Worm (Caenorhabditis elegans) whole organism, young adult: ENCODE measurements around the gene egl-44.

Experiments used
- B0035.1 ChIP-seq: sonication (generic microtip); optimal IDR thresholded peaks from 2 replicates; lab custom pipeline; 2016; ENCODE audit warnings: missing genetic modification characterization, mild to moderate bottlenecking, missing compliant biosample characterization, missing genotype, missing genetic modification reagents
- B0336.3 ChIP-seq: fragments of 200-800 bp; sonication (Bioruptor generic); IDR thresholded peaks from 2 replicates; pipeline ENCODE4 v1.3.6; 2022; ENCODE audit warnings: missing genetic modification characterization, missing compliant biosample characterization
- F23B12.7 ChIP-seq: sonication (generic microtip); optimal IDR thresholded peaks from 2 replicates; lab custom pipeline; 2017; ENCODE audit warnings: missing genetic modification characterization, mild to moderate bottlenecking, missing compliant biosample characterization, antibody characterized with exemption, moderate library complexity; ENCODE audit not compliant: insufficient read depth
- F33H1.4 ChIP-seq: fragments of 200-800 bp; sonication (Bioruptor generic); IDR thresholded peaks from 2 replicates; pipeline ENCODE4 v1.3.6; 2022; ENCODE audit warnings: missing genetic modification reagents, missing genetic modification characterization, missing compliant biosample characterization
- F39B2.1 ChIP-seq: fragments of 200-800 bp; sonication (Bioruptor generic); IDR thresholded peaks from 2 replicates; pipeline ENCODE4 v1.3.6; 2022; ENCODE audit warnings: missing genetic modification reagents, missing genetic modification characterization, missing compliant biosample characterization
- F52B5.7 ChIP-seq: sonication (generic microtip); optimal IDR thresholded peaks from 2 replicates; lab custom pipeline; 2016; ENCODE audit warnings: mild to moderate bottlenecking, missing genetic modification characterization, missing compliant biosample characterization
- K11D2.4 ChIP-seq: fragments of 200-800 bp; sonication (Bioruptor generic); IDR thresholded peaks from 2 replicates; pipeline ENCODE4 v1.3.6; 2022; ENCODE audit warnings: missing genetic modification reagents, missing genetic modification characterization, missing compliant biosample characterization
- Y53F4B.3 ChIP-seq: fragments of 200-800 bp; sonication (Bioruptor generic); IDR thresholded peaks from 2 replicates; pipeline ENCODE4 v1.3.6; 2022; ENCODE audit warnings: missing genetic modification reagents, missing genetic modification characterization, missing compliant biosample characterization
- Y53G8AR.9 ChIP-seq: fragments of 200-800 bp; sonication (Bioruptor generic); conservative IDR thresholded peaks from 2 replicates; pipeline ENCODE4 v1.3.6; 2022; ENCODE audit warnings: missing genetic modification reagents, missing genetic modification characterization, missing compliant biosample characterization
- ZK185.1 ChIP-seq: sonication (generic microtip); optimal IDR thresholded peaks from 2 replicates; lab custom pipeline; 2016; ENCODE audit warnings: mild to moderate bottlenecking, missing genetic modification characterization, missing compliant biosample characterization; ENCODE audit not compliant: poor library complexity, severe bottlenecking
- aptf-3 ChIP-seq: fragments of 200-800 bp; sonication (Bioruptor generic); IDR thresholded peaks from 2 replicates; pipeline ENCODE4 v1.3.6; 2022; ENCODE audit warnings: missing genetic modification characterization, missing compliant biosample characterization
- atf-7 ChIP-seq: sonication (generic microtip); optimal IDR thresholded peaks from 2 replicates; lab custom pipeline; 2017; ENCODE audit warnings: mild to moderate bottlenecking, missing genetic modification characterization, missing compliant biosample characterization
- cebp-1 ChIP-seq, 2 experiments: fragments of 200-800 bp in 1 of 2; sonication (Bioruptor generic) in 1 of 2; sonication (generic microtip) in 1 of 2; IDR thresholded peaks in 1 of 2; optimal IDR thresholded peaks in 1 of 2; 2 replicates each; pipeline versions ENCODE4 v1.3.6 to Lab custom; 2017 to 2022; ENCODE audit warnings: missing compliant biosample characterization in 2 of 2, missing genetic modification characterization in 2 of 2, mild to moderate bottlenecking in 1 of 2, missing genetic modification reagents in 1 of 2, moderate library complexity in 1 of 2
- ceh-100 ChIP-seq: fragments of 200-800 bp; sonication (Bioruptor generic); IDR thresholded peaks from 2 replicates; pipeline ENCODE4 v1.3.6; 2022; ENCODE audit warnings: missing genetic modification reagents, missing genetic modification characterization, missing compliant biosample characterization
- ceh-91 ChIP-seq: fragments of 200-800 bp; sonication (Bioruptor generic); IDR thresholded peaks from 2 replicates; pipeline ENCODE4 v1.3.6; 2022; ENCODE audit warnings: missing genetic modification reagents, missing genetic modification characterization, missing compliant biosample characterization
- chd-7 ChIP-seq: sonication (generic microtip); optimal IDR thresholded peaks from 2 replicates; lab custom pipeline; 2016; ENCODE audit warnings: mild to moderate bottlenecking, missing genetic modification characterization, moderate library complexity, missing compliant biosample characterization
- dox-1 ChIP-seq: fragments of 200-800 bp; sonication (Bioruptor generic); IDR thresholded peaks from 2 replicates; pipeline ENCODE4 v1.3.6; 2022; ENCODE audit warnings: missing genetic modification reagents, missing genetic modification characterization, missing compliant biosample characterization
- dpff-1 ChIP-seq: sonication (generic microtip); optimal IDR thresholded peaks from 2 replicates; lab custom pipeline; 2017; ENCODE audit warnings: mild to moderate bottlenecking, missing genetic modification characterization, missing compliant biosample characterization
- egl-44 ChIP-seq: fragments of 200-800 bp; sonication (Bioruptor generic); IDR thresholded peaks from 2 replicates; pipeline ENCODE4 v1.3.6; 2022; ENCODE audit warnings: missing genetic modification reagents, missing genetic modification characterization, missing compliant biosample characterization
- ets-4 ChIP-seq: fragments of 200-800 bp; sonication (Bioruptor generic); optimal IDR thresholded peaks from 2 replicates; lab custom pipeline; 2018; ENCODE audit warnings: mild to moderate bottlenecking, missing genetic modification characterization, missing compliant biosample characterization
- hmg-1.2 ChIP-seq: fragments of 200-800 bp; sonication (Bioruptor generic); IDR thresholded peaks from 2 replicates; pipeline ENCODE4 v1.3.6; 2022; ENCODE audit warnings: missing genetic modification reagents, missing genetic modification characterization, missing compliant biosample characterization
- lin-40 ChIP-seq: sonication (generic microtip); optimal IDR thresholded peaks from 2 replicates; lab custom pipeline; 2016; ENCODE audit warnings: missing genetic modification characterization, mild to moderate bottlenecking, missing compliant biosample characterization, missing genotype, missing genetic modification reagents
- lin-54 ChIP-seq: fragments of 200-800 bp; sonication (Bioruptor generic); optimal IDR thresholded peaks from 2 replicates; lab custom pipeline; 2018; ENCODE audit warnings: mild to moderate bottlenecking, missing genetic modification characterization, missing compliant biosample characterization
- madf-10 ChIP-seq: sonication (generic microtip); optimal IDR thresholded peaks from 2 replicates; lab custom pipeline; 2016; ENCODE audit warnings: mild to moderate bottlenecking, missing genetic modification characterization, missing compliant biosample characterization
- mel-28 ChIP-seq: sonication (generic microtip); optimal IDR thresholded peaks from 2 replicates; lab custom pipeline; 2016; ENCODE audit warnings: borderline replicate concordance, mild to moderate bottlenecking, missing genetic modification characterization, missing compliant biosample characterization
- mes-4 ChIP-seq: sonication (generic microtip); optimal IDR thresholded peaks from 2 replicates; lab custom pipeline; 2016; ENCODE audit warnings: missing genotype, missing genetic modification characterization, missing compliant biosample characterization
- mxl-1 ChIP-seq: sonication (generic microtip); optimal IDR thresholded peaks from 2 replicates; lab custom pipeline; 2016; ENCODE audit warnings: missing genetic modification characterization, missing compliant biosample characterization
- nfya-2 ChIP-seq: fragments of 200-800 bp; sonication (Bioruptor generic); IDR thresholded peaks from 2 replicates; pipeline ENCODE4 v1.3.6; 2022; ENCODE audit warnings: missing genetic modification reagents, missing genetic modification characterization, missing compliant biosample characterization
- sdz-38 ChIP-seq: sonication (generic microtip); optimal IDR thresholded peaks from 2 replicates; lab custom pipeline; 2016; ENCODE audit warnings: missing genotype, missing genetic modification characterization, missing compliant biosample characterization
- sea-2 ChIP-seq: fragments of 200-800 bp; sonication (Bioruptor generic); IDR thresholded peaks from 2 replicates; pipeline ENCODE4 v1.3.6; 2022; ENCODE audit warnings: missing genetic modification characterization, missing compliant biosample characterization
- tbp1 ChIP-seq: fragments of 200-800 bp; sonication (Bioruptor generic); optimal IDR thresholded peaks from 2 replicates; lab custom pipeline; 2018; ENCODE audit warnings: mild to moderate bottlenecking, missing genetic modification characterization, missing compliant biosample characterization
- tlf-1 ChIP-seq: fragments of 200-800 bp; sonication (Bioruptor generic); optimal IDR thresholded peaks from 2 replicates; lab custom pipeline; 2018; ENCODE audit warnings: mild to moderate bottlenecking, missing genetic modification characterization, missing compliant biosample characterization
- zfh-2 ChIP-seq: fragments of 200-800 bp; sonication (Bioruptor generic); conservative IDR thresholded peaks from 2 replicates; pipeline ENCODE4 v1.3.6; 2022; ENCODE audit warnings: missing genetic modification reagents, missing genetic modification characterization, missing compliant biosample characterization
- ztf-18 ChIP-seq: sonication (generic microtip); optimal IDR thresholded peaks from 2 replicates; lab custom pipeline; 2016; ENCODE audit warnings: missing genotype, mild to moderate bottlenecking, missing genetic modification characterization, missing compliant biosample characterization
- ztf-26 ChIP-seq: sonication (generic microtip); optimal IDR thresholded peaks from 2 replicates; lab custom pipeline; 2017; ENCODE audit warnings: missing genetic modification characterization, missing compliant biosample characterization
- ztf-3 ChIP-seq: fragments of 200-800 bp; sonication (Bioruptor generic); optimal IDR thresholded peaks from 2 replicates; lab custom pipeline; 2018; ENCODE audit warnings: mild to moderate bottlenecking, missing genetic modification characterization, missing compliant biosample characterization

egl-44 gene

DNA sequence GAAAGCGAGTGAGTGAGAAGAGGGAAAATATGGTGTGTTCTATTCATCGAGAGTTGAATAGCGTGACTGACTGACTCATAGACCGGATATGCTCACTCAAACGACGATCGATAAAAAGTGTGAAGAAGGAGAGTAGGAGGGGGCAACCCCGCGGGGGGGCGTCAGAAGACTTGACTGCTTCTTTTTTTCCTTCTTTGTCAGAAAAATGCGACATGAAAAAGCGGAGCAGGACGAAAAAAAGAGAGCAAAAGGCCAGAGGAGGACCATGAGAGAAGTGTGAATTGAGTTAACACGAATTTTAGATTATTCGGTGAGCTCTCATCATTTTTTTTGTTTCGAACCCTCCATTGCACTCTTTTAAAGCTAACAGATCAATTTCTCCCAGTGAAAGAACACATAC lies 33.7 kb downstream of the egl-44 start:
- TF ChIP-seq atf-7 (tag; lab: Kevin White, UChicago) (no peak), chd-7 (tag; lab: Kevin White, UChicago) (peak; percentile 2), zfh-2 (GFP tag; lab: Robert Waterston, UW) (peak; percentile 53; the same call in 1 of the 2 replicates)

DNA sequence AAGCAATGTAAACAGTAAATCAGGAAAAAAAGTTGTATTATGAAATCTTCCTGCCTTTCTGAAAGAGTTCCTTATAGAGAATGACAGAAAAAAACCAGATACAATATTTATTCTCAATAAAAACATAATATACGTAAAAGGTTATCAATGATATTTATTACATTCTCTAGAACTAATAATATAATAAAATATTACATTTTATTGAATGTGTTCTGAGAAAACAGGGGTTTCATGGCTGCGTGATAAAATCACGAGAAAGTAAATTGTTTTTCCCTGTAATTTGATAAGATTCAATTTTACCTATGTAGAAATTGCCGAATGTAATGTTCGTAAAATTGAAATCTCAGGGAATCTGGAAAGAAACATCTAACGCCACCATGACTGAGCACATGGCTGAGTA lies 36.4 kb downstream of the egl-44 start:
- TF ChIP-seq ceh-100 (no peak), Y53F4B.3 (GFP tag; lab: Robert Waterston, UW) (no peak), dox-1 (GFP tag; lab: Robert Waterston, UW) (no peak), ets-4 (GFP tag; lab: Kevin White, UChicago) (no peak), lin-54 (GFP tag; lab: Kevin White, UChicago) (no peak), ZK185.1 (tag; lab: Kevin White, UChicago) (no peak)

DNA sequence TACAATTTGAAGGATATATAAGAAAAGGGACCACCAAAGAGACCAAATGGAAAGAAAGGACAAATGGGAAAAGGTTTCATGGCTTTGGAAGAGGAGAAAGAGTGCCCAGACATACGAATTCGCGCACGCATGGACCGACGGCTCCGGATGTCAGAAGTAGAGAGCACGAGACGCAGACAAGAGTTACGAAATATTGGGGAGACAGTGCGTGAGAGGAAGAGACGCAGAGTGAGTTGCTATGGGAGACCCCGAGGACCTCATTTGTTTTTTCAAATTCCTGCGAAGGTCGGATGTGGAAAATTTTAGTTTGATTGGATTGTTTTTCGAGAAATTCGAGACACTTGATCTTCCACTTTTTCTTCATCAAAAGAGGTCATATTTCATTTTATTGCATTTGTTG lies 38.0 kb downstream of the egl-44 start:
- TF ChIP-seq hmg-1.2 (GFP tag; lab: Robert Waterston, UW) (peak; percentile 80), tbp1 (GFP tag; lab: Kevin White, UChicago) (no peak), F33H1.4 (no peak), cebp-1 (GFP tag; IDR thresholded peaks at IDR 0.05; lab: Robert Waterston, UW) (peak; percentile 73), cebp-1 (tag; optimal IDR thresholded peaks at IDR 0.05; lab: Kevin White, UChicago) (no peak), ets-4 (GFP tag; lab: Kevin White, UChicago) (no peak), ztf-3 (GFP tag; lab: Kevin White, UChicago) (no peak)
- TF ChIP-seq, all 124 proteins: peak for 2

DNA sequence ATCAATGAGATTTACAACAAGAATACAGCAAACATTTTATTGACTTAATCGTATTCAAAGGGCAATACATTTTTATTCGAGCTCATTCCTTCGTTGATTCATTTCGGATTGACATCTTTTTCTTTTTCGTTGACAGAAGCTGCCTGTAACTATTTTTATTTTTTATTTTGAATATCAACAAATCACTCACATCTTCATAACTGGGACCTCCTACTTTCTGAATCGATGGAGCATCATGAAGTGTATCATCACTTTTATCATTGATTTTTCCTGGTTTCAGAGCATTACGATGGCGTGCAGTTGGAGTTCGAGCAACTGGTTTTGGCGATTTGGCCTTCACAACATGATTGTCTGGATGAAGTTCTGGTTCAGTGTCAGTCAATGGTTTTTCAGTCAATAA lies 39.4 kb downstream of the egl-44 start, which contains the start of gene B0034.1:
Gene B0034.1 (plus strand): TSS at position 301 of the 400 bp plus-strand sequence.
- TF ChIP-seq egl-44 (GFP tag; lab: Robert Waterston, UW) (no peak), mel-28 (no peak), ztf-18 (tag; lab: Kevin White, UChicago) (no peak), aptf-3 (no peak), dpff-1 (no peak), ceh-100 (no peak), B0035.1 (no peak), F52B5.7 (tag; lab: Kevin White, UChicago) (no peak), mes-4 (tag; lab: Kevin White, UChicago) (no peak), sea-2 (GFP tag; lab: Robert Waterston, UW) (no peak)

DNA sequence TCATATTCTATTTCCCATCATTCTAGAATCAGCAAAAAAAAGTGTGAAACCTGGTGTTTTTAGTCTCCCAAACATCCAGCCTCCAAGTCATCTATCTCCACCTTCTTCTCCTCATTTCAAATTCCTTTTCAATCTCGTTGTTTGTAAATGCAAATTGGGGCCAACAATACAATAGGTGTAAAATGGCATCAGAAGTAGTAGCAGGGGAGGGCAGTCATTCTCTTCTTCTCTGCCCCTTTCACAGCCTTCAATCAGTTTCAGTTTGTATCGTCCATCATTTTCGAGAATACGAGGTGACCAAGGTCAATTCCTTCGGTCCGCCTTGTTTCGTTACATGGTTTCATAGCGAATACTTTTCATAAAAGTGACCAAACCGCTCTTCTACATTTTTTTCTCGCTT lies 40.7 kb downstream of the egl-44 start, which contains the start of gene B0034.4:
Gene B0034.4 (minus strand): TSS at position 229 of the 400 bp plus-strand sequence.
- no peak for TF ChIP-seq lin-40
- no peak for TF ChIP-seq ztf-26 (tag; lab: Kevin White, UChicago)
- no peak for TF ChIP-seq ceh-91 (GFP tag; lab: Robert Waterston, UW)
- TF ChIP-seq ZK185.1 (tag; lab: Kevin White, UChicago), result no peak
- no peak for TF ChIP-seq F39B2.1 (GFP tag; lab: Robert Waterston, UW)
- no peak for TF ChIP-seq madf-10 (tag; lab: Kevin White, UChicago)
- TF ChIP-seq K11D2.4 (GFP tag; lab: Robert Waterston, UW), result no peak
- TF ChIP-seq nfya-2 (GFP tag; lab: Robert Waterston, UW), result no peak
- no peak for TF ChIP-seq F33H1.4
- no peak for TF ChIP-seq Y53G8AR.9
- no peak for TF ChIP-seq B0336.3
- TF ChIP-seq ztf-18 (tag; lab: Kevin White, UChicago), result no peak
- no peak for TF ChIP-seq mxl-1
- no peak for TF ChIP-seq F23B12.7
- TF ChIP-seq sdz-38 (tag; lab: Kevin White, UChicago), result no peak
- TF ChIP-seq tlf-1 (GFP tag; lab: Kevin White, UChicago), result no peak
- no peak for TF ChIP-seq aptf-3
